Fruit fly (Drosophila melanogaster): ENCODE data around the gene LanA.

LanA gene

dm6 chr3L:6159863-6160262 lies 58.0 kb downstream of the LanA start:
- TF ChIP-seq psq (optimal IDR thresholded peaks at IDR 0.05) (no peak), insv (optimal IDR thresholded peaks at IDR 0.05) (no peak), Myc (optimal IDR thresholded peaks at IDR 0.05) (no peak), ttk (optimal IDR thresholded peaks at IDR 0.05) (no peak), h (optimal IDR thresholded peaks at IDR 0.05) (no peak), Sin3A (optimal IDR thresholded peaks at IDR 0.05) (no peak)

DNA sequence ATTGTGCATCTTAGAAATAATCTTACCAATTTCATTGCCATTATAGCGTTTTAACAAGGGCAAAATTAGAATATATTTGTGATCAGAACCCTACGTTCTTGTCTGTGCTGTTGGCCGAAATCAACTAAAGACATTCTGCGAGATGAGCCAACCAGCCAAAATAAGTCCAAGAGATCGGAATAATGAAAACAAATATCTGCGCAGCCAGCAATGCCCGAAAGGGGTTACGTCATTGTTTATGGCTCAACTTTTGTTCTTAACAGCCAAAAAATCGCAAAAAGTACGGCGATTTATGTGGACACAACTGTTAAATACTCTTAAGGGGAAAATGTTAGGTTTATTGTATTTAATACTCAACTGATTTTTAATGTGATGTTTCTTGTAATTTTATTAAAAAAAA lies 59.3 kb downstream of the LanA start, which contains the start of gene Cpr65Ay:
Cpr65Ay (minus strand) TSS at position 101 of the 400 bp plus-strand sequence.
- TF ChIP-seq Sin3A (optimal IDR thresholded peaks at IDR 0.05), result no peak
- no peak for TF ChIP-seq ttk (optimal IDR thresholded peaks at IDR 0.05)
- TF ChIP-seq Myc (optimal IDR thresholded peaks at IDR 0.05), result no peak
- no peak for TF ChIP-seq h (optimal IDR thresholded peaks at IDR 0.05)
- no peak for TF ChIP-seq psq (optimal IDR thresholded peaks at IDR 0.05)
- TF ChIP-seq insv (optimal IDR thresholded peaks at IDR 0.05), result no peak

DNA sequence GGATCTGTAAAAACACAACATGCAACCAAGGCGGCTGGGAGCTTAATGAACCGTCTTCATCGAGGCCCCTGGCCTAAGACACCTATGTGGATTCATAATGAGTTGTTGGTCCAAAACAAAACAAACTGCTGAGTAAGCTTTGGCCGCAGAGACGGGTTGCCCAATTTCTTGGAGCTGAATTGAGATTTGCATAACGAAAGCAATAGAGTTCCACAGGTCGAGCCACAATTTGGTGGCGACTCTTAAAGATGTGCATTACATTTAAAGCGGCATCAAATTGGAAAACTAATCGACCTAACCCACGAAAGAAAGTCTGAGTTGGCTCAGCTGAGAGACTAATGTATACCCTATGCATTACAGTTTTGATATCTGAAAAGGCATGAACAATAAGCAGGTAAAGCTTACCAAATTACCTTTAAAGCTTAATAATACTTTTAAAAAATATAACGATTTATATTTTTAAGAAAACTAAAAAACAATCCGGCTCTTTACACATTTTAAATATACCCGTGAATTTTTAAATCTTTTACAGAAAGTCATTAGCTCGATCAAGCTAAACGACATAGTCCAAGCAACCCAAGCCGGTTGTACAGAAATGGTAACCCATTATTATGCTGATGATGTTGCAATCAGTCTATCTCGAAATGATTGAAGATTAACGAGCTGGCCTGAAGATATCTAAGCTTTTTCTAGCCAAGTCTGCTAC lies 60.3 kb downstream of the LanA start, which contains the start of gene CG13297:
CG13297 (minus strand) TSS at position 51 of the 706 bp plus-strand sequence.
- TF ChIP-seq insv (optimal IDR thresholded peaks at IDR 0.05) (no peak), ttk (optimal IDR thresholded peaks at IDR 0.05) (no peak)

dm6 chr3L:6154951-6155394 lies 62.8 kb downstream of the LanA start:
- TF ChIP-seq psq (optimal IDR thresholded peaks at IDR 0.05) (no peak), insv (optimal IDR thresholded peaks at IDR 0.05) (no peak), ttk (optimal IDR thresholded peaks at IDR 0.05) (no peak), h (optimal IDR thresholded peaks at IDR 0.05) (no peak), Myc (optimal IDR thresholded peaks at IDR 0.05) (no peak), Sin3A (optimal IDR thresholded peaks at IDR 0.05) (no peak)
